ENCODE assay signal across 5 worm cellular contexts in genomic region chrV:11379341-11379740, ce11.
TF ChIP-seq lines count a peak whose summit lies in the region.

No protein-coding gene starts in this region.

TF ChIP-seq in whole organism, L1 larva, 84 proteins besides CTCF, POLR2A, EP300 and RAD21:
- no peak for TF ChIP-seq mdl-1 (tag; optimal IDR thresholded peaks at IDR 0.05; lab: Kevin White, UChicago)
- no peak for TF ChIP-seq fkh-4 (tag; optimal IDR thresholded peaks at IDR 0.05; lab: Kevin White, UChicago; ENCODE audit: borderline replicate concordance)
- TF ChIP-seq unc-98 (GFP tag; IDR thresholded peaks at IDR 0.05; lab: Robert Waterston, UW): no peak
- TF ChIP-seq lin-14 (GFP tag; optimal IDR thresholded peaks at IDR 0.05; lab: Kevin White, UChicago): peak; percentile 46
- TF ChIP-seq unc-62 (GFP tag; optimal IDR thresholded peaks at IDR 0.05; lab: Kevin White, UChicago): no peak
- peak; percentile 6 for TF ChIP-seq nhr-85 (tag; lab: Kevin White, UChicago)
- no peak for TF ChIP-seq fkh-10 (GFP tag; optimal IDR thresholded peaks at IDR 0.05; lab: Kevin White, UChicago)
- TF ChIP-seq ama-1 (optimal IDR thresholded peaks at IDR 0.05; lab: Kevin White, UChicago): no peak

TF ChIP-seq in whole organism, L3 larva, 47 proteins besides CTCF, POLR2A, EP300 and RAD21:
- TF ChIP-seq sea-2 (GFP tag; optimal IDR thresholded peaks at IDR 0.05; lab: Kevin White, UChicago) (no peak), lin-39 (tag; optimal IDR thresholded peaks at IDR 0.05; lab: Kevin White, UChicago) (peak; percentile 38), fkh-10 (GFP tag; optimal IDR thresholded peaks at IDR 0.05; lab: Kevin White, UChicago) (no peak), ceh-16 (tag; optimal IDR thresholded peaks at IDR 0.05; lab: Kevin White, UChicago) (no peak), skn-1 (tag; optimal IDR thresholded peaks at IDR 0.05; lab: Kevin White, UChicago) (no peak)

TF ChIP-seq in whole organism, L4 larva, 104 proteins besides CTCF, POLR2A, EP300 and RAD21:
- TF ChIP-seq nhr-25 (tag; optimal IDR thresholded peaks at IDR 0.05; lab: Kevin White, UChicago; ENCODE audit: borderline replicate concordance, insufficient read depth) (no peak), ama-1 (optimal IDR thresholded peaks at IDR 0.05; lab: Kevin White, UChicago) (no peak), ceh-20 (GFP tag; IDR thresholded peaks at IDR 0.05; lab: Robert Waterston, UW) (peak; percentile 32; the same call in 1 of the 2 replicates), lin-39 (tag; optimal IDR thresholded peaks at IDR 0.05; lab: Kevin White, UChicago) (no peak)

TF ChIP-seq in whole organism, late embryonic, 69 proteins besides CTCF, POLR2A, EP300 and RAD21:
- TF ChIP-seq unc-42 (tag; optimal IDR thresholded peaks at IDR 0.05; lab: Kevin White, UChicago) (peak; percentile 52), T23F11.4 (GFP tag; optimal IDR thresholded peaks at IDR 0.05; lab: Kevin White, UChicago) (no peak)

TF ChIP-seq in whole organism, mixed stage, embryonic, 35 proteins besides CTCF, POLR2A, EP300 and RAD21:
- peak; percentile 70 for TF ChIP-seq ces-1 (GFP tag; optimal IDR thresholded peaks at IDR 0.05; lab: Kevin White, UChicago)
- no peak for TF ChIP-seq blmp-1 (tag; optimal IDR thresholded peaks at IDR 0.05; lab: Kevin White, UChicago)
